Worm (Caenorhabditis elegans): ENCODE measurements around the gene spp-22.

The spp-22 gene

ce11 chrX:7230321-7230720 lies 18.8 kb downstream of the spp-22 start (continued):
- TF ChIP-seq ceh-40 (GFP tag; IDR thresholded peaks at IDR 0.05) (no peak), chd-7 (tag; optimal IDR thresholded peaks at IDR 0.05) (no peak), B0261.1 (tag; optimal IDR thresholded peaks at IDR 0.05) (no peak), Y53G8AR.9 (GFP tag; conservative IDR thresholded peaks at IDR 0.05) (0 out of 2 replicates have a peak, but pooled peaks have one; percentile 15), lin-35 (GFP tag; optimal IDR thresholded peaks at IDR 0.05) (peak in 1 of 3 experiments; percentile 29), rec-8 (tag; optimal IDR thresholded peaks at IDR 0.05) (no peak), nhr-90 (tag; optimal IDR thresholded peaks at IDR 0.05) (peak; percentile 9), egl-44 (GFP tag; IDR thresholded peaks at IDR 0.05) (no peak), him-1 (tag; optimal IDR thresholded peaks at IDR 0.05) (no peak), pha-4 (tag; optimal IDR thresholded peaks at IDR 0.05) (no peak), hmg-1.2 (GFP tag; IDR thresholded peaks at IDR 0.05) (no peak), ztf-6 (GFP tag; IDR thresholded peaks at IDR 0.05) (no peak), B0019.2 (GFP tag; conservative IDR thresholded peaks at IDR 0.05) (no peak), nfyb-1 (GFP tag; IDR thresholded peaks at IDR 0.05) (no peak), K12H6.12 (tag; optimal IDR thresholded peaks at IDR 0.05) (peak; percentile 5), egrh-3 (GFP tag; IDR thresholded peaks at IDR 0.05) (no peak), attf-3 (GFP tag; conservative IDR thresholded peaks at IDR 0.05) (no peak), tlf-1 (GFP tag; optimal IDR thresholded peaks at IDR 0.05) (peak; percentile 7), ets-4 (GFP tag; optimal IDR thresholded peaks at IDR 0.05) (no peak), aptf-2 (GFP tag; conservative IDR thresholded peaks at IDR 0.05) (no peak), ceh-91 (GFP tag; IDR thresholded peaks at IDR 0.05) (no peak), snpc-4 (GFP tag; optimal IDR thresholded peaks at IDR 0.05) (no peak), snpc-4 (tag; optimal IDR thresholded peaks at IDR 0.05) (no peak), lin-40 (tag; optimal IDR thresholded peaks at IDR 0.05) (peak; percentile 30)

DNA sequence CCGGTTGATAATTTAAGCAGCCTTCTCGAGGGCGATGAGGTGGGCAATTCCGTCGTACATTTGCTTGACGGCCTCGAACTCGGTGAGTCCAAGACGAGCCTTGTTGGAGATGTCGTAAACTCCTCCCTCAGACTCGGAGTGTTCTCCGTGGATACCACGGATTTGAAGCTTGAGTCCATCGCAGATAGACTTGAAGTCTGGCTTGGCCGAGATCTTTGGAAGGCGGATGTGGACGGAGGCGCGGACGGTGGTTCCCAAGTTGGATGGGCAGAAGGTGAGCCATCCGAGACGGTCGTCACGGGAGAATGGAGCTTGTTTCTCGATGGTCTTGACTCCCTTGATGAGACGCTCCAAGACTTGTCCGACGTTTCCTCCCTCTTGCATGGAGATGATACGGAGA lies 19.4 kb downstream of the spp-22 start:
- TF ChIP-seq zfh-2 (GFP tag; conservative IDR thresholded peaks at IDR 0.05) (peak; percentile 67), nfyb-1 (GFP tag; IDR thresholded peaks at IDR 0.05) (0 out of 2 replicates have a peak, but pooled peaks have one; percentile 37), bed-2 (GFP tag; IDR thresholded peaks at IDR 0.05) (no peak), mes-4 (tag; optimal IDR thresholded peaks at IDR 0.05) (no peak)

ce11 chrX:7232158-7232822 lies 20.8 kb downstream of the spp-22 start:
- TF ChIP-seq chd-7 (tag; optimal IDR thresholded peaks at IDR 0.05) (peak; percentile 49), K11D2.4 (GFP tag; IDR thresholded peaks at IDR 0.05) (no peak), dpl-1 (GFP tag; optimal IDR thresholded peaks at IDR 0.05) (peak; percentile 5), snpc-3.4 (tag; optimal IDR thresholded peaks at IDR 0.05) (no peak), F49E8.2 (tag; optimal IDR thresholded peaks at IDR 0.05; ENCODE audit: insufficient read depth) (no peak), ztf-26 (tag; optimal IDR thresholded peaks at IDR 0.05) (no peak), atf-7 (tag; optimal IDR thresholded peaks at IDR 0.05) (no peak), F52B5.7 (tag; optimal IDR thresholded peaks at IDR 0.05) (no peak), egl-18 (GFP tag; IDR thresholded peaks at IDR 0.05) (no peak), B0261.1 (tag; optimal IDR thresholded peaks at IDR 0.05) (no peak), hlh-12 (tag; optimal IDR thresholded peaks at IDR 0.05) (no peak), B0019.2 (GFP tag; conservative IDR thresholded peaks at IDR 0.05) (no peak), attf-5 (GFP tag; optimal IDR thresholded peaks at IDR 0.05) (peak; percentile 36), madf-8 (GFP tag; conservative IDR thresholded peaks at IDR 0.05) (peak; percentile 43; the same call in 1 of the 2 replicates), sdz-38 (tag; optimal IDR thresholded peaks at IDR 0.05) (no peak), gei-17 (GFP tag; optimal IDR thresholded peaks at IDR 0.05) (no peak), unc-130 (GFP tag; optimal IDR thresholded peaks at IDR 0.05) (no peak), athp-1 (tag; optimal IDR thresholded peaks at IDR 0.05) (no peak), let-526 (GFP tag; IDR thresholded peaks at IDR 0.05) (no peak), attf-3 (GFP tag; conservative IDR thresholded peaks at IDR 0.05) (no peak), egl-44 (GFP tag; IDR thresholded peaks at IDR 0.05) (no peak), ceh-27 (GFP tag; optimal IDR thresholded peaks at IDR 0.05) (no peak), cebp-1 (GFP tag; IDR thresholded peaks at IDR 0.05) (no peak), cebp-1 (tag; optimal IDR thresholded peaks at IDR 0.05) (peak; percentile 51)

All from whole organism, young adult.